Fruit fly (Drosophila melanogaster): Measurements from ENCODE around the gene Nuak.
A peak's percentile ranks its signal among the peaks of the same experiment; 100 is the strongest.

Nuak gene

DNA sequence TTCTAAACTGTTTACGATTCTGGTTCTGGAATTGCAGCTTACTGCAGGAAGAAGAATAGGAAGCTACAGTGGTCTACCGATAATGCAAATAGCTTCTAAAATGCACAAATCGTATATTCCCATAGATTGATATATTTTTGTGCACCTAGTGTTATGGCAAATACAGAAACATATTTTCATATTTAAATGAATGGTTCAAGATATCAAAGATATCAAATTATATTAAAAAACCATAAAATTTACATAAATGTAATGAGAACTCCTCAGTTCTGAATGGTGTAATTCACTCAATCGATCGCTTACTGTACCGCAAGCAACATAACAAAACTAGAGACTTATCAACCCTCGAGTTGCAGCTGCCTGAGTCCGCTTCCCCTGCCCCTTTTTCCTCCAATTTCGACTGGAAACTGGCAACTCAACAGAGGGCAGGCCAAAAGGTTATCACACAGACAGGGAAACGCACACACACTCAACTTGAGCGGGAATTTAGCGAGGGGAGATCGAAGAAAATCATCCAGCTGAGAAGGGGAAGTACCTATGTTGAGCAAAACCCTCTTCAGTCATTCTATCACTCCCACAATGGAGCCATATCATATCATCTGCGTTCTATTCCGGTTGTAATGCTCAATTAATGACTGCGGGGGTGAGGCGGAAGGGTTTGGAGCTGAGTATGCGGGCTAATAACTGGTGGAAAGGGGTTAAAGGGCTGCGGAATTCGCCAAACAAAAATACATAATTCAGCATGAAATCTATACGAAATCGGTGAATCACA is 90.0 kb downstream of the Nuak start (continued):
- TF ChIP-seq Trl (optimal IDR thresholded peaks at IDR 0.05) (no peak), Trl (GFP tag; optimal IDR thresholded peaks at IDR 0.05) (no peak), CG10431 (GFP tag; optimal IDR thresholded peaks at IDR 0.05) (peak; percentile 41), CG8388 (GFP tag; optimal IDR thresholded peaks at IDR 0.05) (peak; percentile 33), ems (GFP tag; optimal IDR thresholded peaks at IDR 0.05) (no peak), Jarid2 (GFP tag; optimal IDR thresholded peaks at IDR 0.05) (no peak), eve (GFP tag; optimal IDR thresholded peaks at IDR 0.05) (peak in 1 of 2 experiments; percentile 71), nerfin-1 (tag; optimal IDR thresholded peaks at IDR 0.05) (peak; percentile 31), gsb (GFP tag; IDR thresholded peaks at IDR 0.05) (no peak), CG34422 (GFP tag; IDR thresholded peaks at IDR 0.05) (no peak), PHDP (tag; optimal IDR thresholded peaks at IDR 0.05) (peak; percentile 31), CG13894 (tag; optimal IDR thresholded peaks at IDR 0.05) (peak; percentile 52), CG13775 (GFP tag; optimal IDR thresholded peaks at IDR 0.05) (peak; percentile 26), CG3407 (GFP tag; optimal IDR thresholded peaks at IDR 0.05) (peak; percentile 23), slou (GFP tag; optimal IDR thresholded peaks at IDR 0.05) (no peak), CG13424 (tag; optimal IDR thresholded peaks at IDR 0.05) (peak; percentile 43), psq (GFP tag; optimal IDR thresholded peaks at IDR 0.05) (no peak), CG1233 (GFP tag; optimal IDR thresholded peaks at IDR 0.05) (peak; percentile 17), rib (GFP tag; IDR thresholded peaks at IDR 0.05) (no peak), CG18476 (GFP tag; optimal IDR thresholded peaks at IDR 0.05) (peak; percentile 100), gsb-n (tag; optimal IDR thresholded peaks at IDR 0.05) (peak; percentile 25), sc (optimal IDR thresholded peaks at IDR 0.05) (no peak), sc (GFP tag; optimal IDR thresholded peaks at IDR 0.05) (peak; percentile 45), az2 (GFP tag; optimal IDR thresholded peaks at IDR 0.05) (peak; percentile 43), slp2 (GFP tag; optimal IDR thresholded peaks at IDR 0.05) (no peak), peb (GFP tag; IDR thresholded peaks at IDR 0.05) (no peak), CG11695 (GFP tag; IDR thresholded peaks at IDR 0.05) (no peak), CG34376 (GFP tag; optimal IDR thresholded peaks at IDR 0.05) (no peak), Spps (tag; optimal IDR thresholded peaks at IDR 0.05) (peak; percentile 40), gce (GFP tag; IDR thresholded peaks at IDR 0.05) (no peak), CG2678 (tag; optimal IDR thresholded peaks at IDR 0.05) (peak; percentile 52), MESR4 (GFP tag; optimal IDR thresholded peaks at IDR 0.05) (no peak), CG8281 (tag; optimal IDR thresholded peaks at IDR 0.05) (peak; percentile 31), D19A (tag; optimal IDR thresholded peaks at IDR 0.05) (peak; percentile 35), h (optimal IDR thresholded peaks at IDR 0.05) (no peak), Asciz (GFP tag; optimal IDR thresholded peaks at IDR 0.05) (peak; percentile 18), nau (GFP tag; optimal IDR thresholded peaks at IDR 0.05) (peak; percentile 5), Hsf (GFP tag; optimal IDR thresholded peaks at IDR 0.05) (peak; percentile 1), CG9437 (GFP tag; optimal IDR thresholded peaks at IDR 0.05) (peak; percentile 19), Hr78 (GFP tag; optimal IDR thresholded peaks at IDR 0.05) (peak in 1 of 2 experiments; percentile 11), HmgZ (tag; optimal IDR thresholded peaks at IDR 0.05) (no peak), tap (tag; optimal IDR thresholded peaks at IDR 0.05) (peak; percentile 35), CG33557 (GFP tag; optimal IDR thresholded peaks at IDR 0.05) (peak; percentile 86), stwl (tag; optimal IDR thresholded peaks at IDR 0.05) (peak; percentile 11), Meics (GFP tag; optimal IDR thresholded peaks at IDR 0.05) (peak; percentile 22), hkb (optimal IDR thresholded peaks at IDR 0.05) (peak; percentile 98), hkb (GFP tag; IDR thresholded peaks at IDR 0.05) (no peak), lab (GFP tag; optimal IDR thresholded peaks at IDR 0.05) (peak; percentile 7), chif (GFP tag; optimal IDR thresholded peaks at IDR 0.05) (peak in 1 of 2 experiments; percentile 21), CG15073 (GFP tag; optimal IDR thresholded peaks at IDR 0.05) (no peak)

All from whole organism, embryonic.